Worm (Caenorhabditis elegans): Measurements from ENCODE around the gene sel-2.
A peak's percentile ranks its signal among the peaks of the same experiment; 100 is the strongest.

ce11 chrIII:4578385-4578903 is 33.7 kb downstream of the sel-2 start, which contains the start of the genes sel-5 and wdr-48:
- TF ChIP-seq snpc-1.1 (tag; optimal IDR thresholded peaks at IDR 0.05; ENCODE audit: insufficient read depth) = no peak
- TF ChIP-seq unc-130 (GFP tag; optimal IDR thresholded peaks at IDR 0.05) = no peak
- TF ChIP-seq him-1 (tag; optimal IDR thresholded peaks at IDR 0.05) = no peak
- TF ChIP-seq madf-8 (GFP tag; conservative IDR thresholded peaks at IDR 0.05) = no peak
- TF ChIP-seq F37B4.10 (GFP tag; IDR thresholded peaks at IDR 0.05) = no peak
- no peak for TF ChIP-seq Y67H2A.10 (GFP tag; conservative IDR thresholded peaks at IDR 0.05)
- TF ChIP-seq dpl-1 (GFP tag; optimal IDR thresholded peaks at IDR 0.05) = no peak
- TF ChIP-seq repo-1 (tag; optimal IDR thresholded peaks at IDR 0.05) = no peak
- TF ChIP-seq Y79H2A.3 (GFP tag; conservative IDR thresholded peaks at IDR 0.05) = no peak
- no peak for TF ChIP-seq hsf-1 (GFP tag; IDR thresholded peaks at IDR 0.05)
- no peak for TF ChIP-seq snpc-4 (GFP tag; optimal IDR thresholded peaks at IDR 0.05)
- TF ChIP-seq snpc-4 (tag; optimal IDR thresholded peaks at IDR 0.05) = peak in 2 of 4 experiments; percentile 22 to 26
- TF ChIP-seq egrh-3 (GFP tag; IDR thresholded peaks at IDR 0.05) = no peak
